Worm (Caenorhabditis elegans) whole organism, L1 larva: ENCODE measurements around the gene ceh-60.

Experiments
- ama-1 ChIP-seq: fragments of 150-350 bp; optimal IDR thresholded peaks from 2 replicates; lab custom pipeline; 2014
- dpl-1 ChIP-seq, 3 experiments: fragments of 150-350 bp in 2 of 3; sonication (generic microtip) in 1 of 3; optimal IDR thresholded peaks; 2 replicates each; lab custom pipeline; 2014 to 2017; ENCODE audit warnings: missing biosample characterization in 3 of 3, missing genetic modification characterization in 3 of 3, missing genetic modification reagents in 3 of 3
- efl-1 ChIP-seq, 4 experiments: fragments of 150-350 bp; optimal IDR thresholded peaks in 3 of 4; peaks in 1 of 4; 1 replicate in 1 of 4; 2 replicates in 3 of 4; lab custom pipeline; 2014; ENCODE audit warnings: missing biosample characterization in 2 of 4, missing genetic modification characterization in 2 of 4, missing genetic modification reagents in 2 of 4
- fkh-8 ChIP-seq: sonication (generic microtip); optimal IDR thresholded peaks from 2 replicates; lab custom pipeline; 2016; ENCODE audit warnings: mild to moderate bottlenecking, missing genetic modification characterization, missing compliant biosample characterization
- isw-1 ChIP-seq: fragments of 200-800 bp; sonication (Bioruptor generic); IDR thresholded peaks from 2 replicates; pipeline ENCODE4 v1.3.6; 2022; ENCODE audit warnings: missing genetic modification characterization, missing compliant biosample characterization
- nhr-12 ChIP-seq: sonication (generic microtip); optimal IDR thresholded peaks from 2 replicates; lab custom pipeline; 2017; ENCODE audit warnings: missing biosample characterization, missing genetic modification characterization
- nhr-237 ChIP-seq: fragments of 150-350 bp; optimal IDR thresholded peaks from 2 replicates; lab custom pipeline; 2014; ENCODE audit warnings: missing biosample characterization, missing genetic modification characterization
- nhr-77 ChIP-seq: fragments of 150-350 bp; optimal IDR thresholded peaks from 2 replicates; lab custom pipeline; 2014; ENCODE audit warnings: missing biosample characterization, missing genetic modification characterization
- pqm-1 ChIP-seq: sonication (generic microtip); optimal IDR thresholded peaks from 3 replicates; lab custom pipeline; 2017; ENCODE audit warnings: missing biosample characterization, missing genetic modification characterization
- skn-1 ChIP-seq: fragments of 150-350 bp; optimal IDR thresholded peaks from 2 replicates; lab custom pipeline; 2014; ENCODE audit warnings: missing biosample characterization, missing genetic modification characterization
- snpc-4 ChIP-seq: fragments of 150-350 bp; optimal IDR thresholded peaks from 2 replicates; lab custom pipeline; 2014; ENCODE audit warnings: missing biosample characterization, missing genetic modification characterization
- sox-4 ChIP-seq: sonication (generic microtip); optimal IDR thresholded peaks from 2 replicates; lab custom pipeline; 2016; ENCODE audit warnings: missing genetic modification characterization, missing compliant biosample characterization
- tbx-2 ChIP-seq: sonication (generic microtip); optimal IDR thresholded peaks from 2 replicates; lab custom pipeline; 2016; ENCODE audit warnings: missing genetic modification characterization, missing compliant biosample characterization

DNA sequence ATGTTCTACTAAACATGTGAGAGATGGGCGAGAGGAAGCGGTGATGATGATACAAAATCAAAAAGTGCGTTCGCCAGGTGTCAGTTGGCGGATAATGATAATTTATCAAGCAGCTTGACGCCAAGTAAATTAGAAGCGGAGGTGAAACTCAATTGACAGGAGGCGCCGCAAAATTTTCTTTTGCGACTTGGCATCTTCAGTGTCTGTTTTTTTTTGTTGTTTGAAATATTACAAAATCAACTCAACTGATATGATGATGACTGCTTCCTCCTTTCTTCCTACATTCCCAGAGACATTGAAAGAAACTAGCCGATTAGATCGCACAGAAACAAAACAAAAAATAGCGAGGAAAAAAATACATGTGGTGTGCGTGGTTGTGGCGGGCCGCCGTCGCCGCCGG, 46.0 kb upstream of the ceh-60 start:
- no peak for TF ChIP-seq tbx-2
- no peak for TF ChIP-seq efl-1 (optimal IDR thresholded peaks at IDR 0.05; lab: Kevin White, UChicago)
- no peak for TF ChIP-seq efl-1 (GFP tag; optimal IDR thresholded peaks at IDR 0.05 in 1 of 2; lab: Kevin White, UChicago)
- TF ChIP-seq snpc-4 (tag; lab: Kevin White, UChicago), result no peak
- no peak for TF ChIP-seq nhr-77 (tag; lab: Kevin White, UChicago)
- no peak for TF ChIP-seq fkh-8 (tag; lab: Kevin White, UChicago)
- no peak for TF ChIP-seq nhr-237 (tag; lab: Kevin White, UChicago)
- no peak for TF ChIP-seq nhr-12 (tag; lab: Kevin White, UChicago)
- TF ChIP-seq dpl-1 (GFP tag; optimal IDR thresholded peaks at IDR 0.05; lab: Kevin White, UChicago), result no peak
- no peak for TF ChIP-seq sox-4 (tag; lab: Kevin White, UChicago)
- no peak for TF ChIP-seq ama-1 (lab: Kevin White, UChicago)
- TF ChIP-seq skn-1, result no peak
- no peak for TF ChIP-seq pqm-1 (tag; lab: Kevin White, UChicago)
- TF ChIP-seq isw-1 (GFP tag; lab: Robert Waterston, UW), result no peak
